Worm (Caenorhabditis elegans): ENCODE measurements around the gene pqn-31.
A peak's percentile ranks its signal among the peaks of the same experiment; 100 is the strongest.

Gene pqn-31

ce11 chrV:9095613-9096317, 13.6 kb upstream of the pqn-31 start, which contains the start of gene F21C10.10 (continued):
- TF ChIP-seq rpc-1 (optimal IDR thresholded peaks at IDR 0.05) (no peak), rpc-1 (tag; optimal IDR thresholded peaks at IDR 0.05) (no peak), chd-7 (tag; optimal IDR thresholded peaks at IDR 0.05) (peak; percentile 69), F49E8.2 (tag; optimal IDR thresholded peaks at IDR 0.05; ENCODE audit: insufficient read depth) (no peak), him-1 (tag; optimal IDR thresholded peaks at IDR 0.05) (no peak), madf-10 (tag; optimal IDR thresholded peaks at IDR 0.05) (peak; percentile 72), mel-28 (tag; optimal IDR thresholded peaks at IDR 0.05; ENCODE audit: borderline replicate concordance) (no peak), die-1 (tag; optimal IDR thresholded peaks at IDR 0.05) (peak; percentile 21), nhr-27 (tag; optimal IDR thresholded peaks at IDR 0.05) (no peak), ceh-58 (GFP tag; IDR thresholded peaks at IDR 0.05) (no peak), B0035.1 (tag; optimal IDR thresholded peaks at IDR 0.05) (no peak), repo-1 (tag; optimal IDR thresholded peaks at IDR 0.05) (no peak), hsf-1 (GFP tag; IDR thresholded peaks at IDR 0.05) (peak; percentile 62; the same call in 1 of the 2 replicates), fkh-3 (tag; optimal IDR thresholded peaks at IDR 0.05) (no peak), pha-4 (tag; optimal IDR thresholded peaks at IDR 0.05) (peak; percentile 86), sptf-2 (GFP tag; optimal IDR thresholded peaks at IDR 0.05) (no peak), aptf-2 (GFP tag; conservative IDR thresholded peaks at IDR 0.05) (no peak), C06A6.2 (GFP tag; conservative IDR thresholded peaks at IDR 0.05) (peak; percentile 88), tlf-1 (GFP tag; optimal IDR thresholded peaks at IDR 0.05) (peak; percentile 34), ama-1 (optimal IDR thresholded peaks at IDR 0.05) (peak; percentile 59), ama-1 (GFP tag; optimal IDR thresholded peaks at IDR 0.05) (no peak), F39B2.1 (GFP tag; IDR thresholded peaks at IDR 0.05) (no peak), unc-62 (GFP tag; optimal IDR thresholded peaks at IDR 0.05) (peak; percentile 52), cebp-2 (GFP tag; IDR thresholded peaks at IDR 0.05) (no peak), madf-6 (GFP tag; IDR thresholded peaks at IDR 0.05) (no peak), nfyb-1 (GFP tag; IDR thresholded peaks at IDR 0.05) (peak; percentile 75), F33H1.4 (GFP tag; IDR thresholded peaks at IDR 0.05) (no peak), snpc-1.3 (tag; optimal IDR thresholded peaks at IDR 0.05; ENCODE audit: insufficient read depth) (no peak), mcd-1 (GFP tag; IDR thresholded peaks at IDR 0.05) (peak; percentile 50), cebp-1 (GFP tag; IDR thresholded peaks at IDR 0.05) (no peak), cebp-1 (tag; optimal IDR thresholded peaks at IDR 0.05) (peak; percentile 81), egl-18 (GFP tag; IDR thresholded peaks at IDR 0.05) (no peak), hmg-20 (GFP tag; IDR thresholded peaks at IDR 0.05) (no peak), atf-7 (tag; optimal IDR thresholded peaks at IDR 0.05) (peak; percentile 68), lsl-1 (GFP tag; optimal IDR thresholded peaks at IDR 0.05) (no peak), nhr-120 (GFP tag; IDR thresholded peaks at IDR 0.05) (no peak), F57A8.1 (GFP tag; optimal IDR thresholded peaks at IDR 0.05) (no peak), lin-35 (GFP tag; optimal IDR thresholded peaks at IDR 0.05) (peak in 1 of 3 experiments; percentile 0), lin-40 (tag; optimal IDR thresholded peaks at IDR 0.05) (peak; percentile 91), zim-3 (tag; optimal IDR thresholded peaks at IDR 0.05) (no peak), snpc-1.1 (tag; optimal IDR thresholded peaks at IDR 0.05; ENCODE audit: insufficient read depth) (no peak), let-607 (tag; optimal IDR thresholded peaks at IDR 0.05) (peak; percentile 18 to 50), dox-1 (GFP tag; IDR thresholded peaks at IDR 0.05) (peak; percentile 78), ztf-18 (tag; optimal IDR thresholded peaks at IDR 0.05) (no peak), attf-6 (GFP tag; IDR thresholded peaks at IDR 0.05) (no peak), gei-17 (GFP tag; optimal IDR thresholded peaks at IDR 0.05) (peak; percentile 52), Y53G8AR.9 (GFP tag; conservative IDR thresholded peaks at IDR 0.05) (peak; percentile 38; the same call in 1 of the 2 replicates), ztf-22 (GFP tag; optimal IDR thresholded peaks at IDR 0.05) (peak; percentile 60)
